Worm (Caenorhabditis elegans): Measurements from ENCODE around the gene F22B3.10.
"Not testable (repeated sequence)": the region's sequence is repeated elsewhere in the genome, so short reads cannot be mapped to it uniquely, and the experiment has no call there.

The F22B3.10 gene

ce11 chrIV:11414920-11415319 lies at the start of gene F22B3.10:
F22B3.10 (minus strand) TSS chrIV:11415020.
- no peak for TF ChIP-seq unc-62 (GFP tag; optimal IDR thresholded peaks at IDR 0.05)

ce11 chrIV:11461335-11461734 lies 46.5 kb upstream of the F22B3.10 start:
- TF ChIP-seq unc-62 (GFP tag; optimal IDR thresholded peaks at IDR 0.05), result no peak

DNA sequence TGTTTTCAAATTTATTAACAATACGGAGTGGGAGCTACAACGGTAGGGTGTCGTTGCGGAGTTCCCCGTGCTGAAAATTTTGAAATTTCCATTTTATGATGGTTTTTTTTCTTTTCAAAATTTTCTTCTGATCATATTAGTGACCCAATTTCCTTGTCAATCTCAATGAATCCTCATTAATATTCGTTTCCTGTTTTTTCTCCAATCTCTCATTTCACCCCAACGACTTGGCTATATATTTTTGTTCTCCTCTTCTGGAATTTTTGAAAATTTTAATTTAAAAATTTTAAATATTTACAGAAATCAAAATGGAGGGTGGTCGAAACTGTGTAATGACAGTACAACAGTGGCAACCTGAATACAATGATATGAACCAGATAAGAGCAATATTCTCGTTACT lies 44.9 kb upstream of the F22B3.10 start, which contains the start of gene npr-3:
npr-3 (plus strand) TSS at position 301 of the 400 bp plus-strand sequence.
- TF ChIP-seq unc-62 (GFP tag; optimal IDR thresholded peaks at IDR 0.05), result no peak

- TF ChIP-seq unc-62 (GFP tag; optimal IDR thresholded peaks at IDR 0.05), result no peak
Observed at ce11 chrIV:11458700-11459263, 44.0 kb upstream of the F22B3.10 start.

ce11 chrIV:11455824-11456223 lies 41.0 kb upstream of the F22B3.10 start:
- no peak for TF ChIP-seq unc-62 (GFP tag; optimal IDR thresholded peaks at IDR 0.05)

ce11 chrIV:11452928-11453327 lies 38.1 kb upstream of the F22B3.10 start:
- no peak for TF ChIP-seq unc-62 (GFP tag; optimal IDR thresholded peaks at IDR 0.05)

DNA sequence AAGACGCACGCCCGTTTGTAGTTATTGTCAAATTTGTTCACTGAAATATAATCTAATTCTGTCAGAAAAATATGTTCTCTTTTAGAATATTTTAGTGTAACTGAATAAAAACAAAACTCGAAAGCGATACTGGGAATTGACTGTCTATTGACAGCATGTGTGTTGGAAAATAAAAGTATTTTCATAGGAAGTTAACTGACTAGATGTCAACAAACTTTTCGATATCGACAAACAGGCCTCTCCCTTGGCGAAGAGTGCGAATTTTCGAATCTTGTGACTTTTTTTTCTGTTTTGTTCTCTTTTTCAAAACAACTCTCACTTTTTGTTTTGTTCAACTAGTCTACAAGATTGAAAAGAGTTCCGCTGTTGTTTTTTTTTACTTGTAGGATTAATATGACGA lies 23.4 kb upstream of the F22B3.10 start:
- no peak for TF ChIP-seq unc-62 (GFP tag; optimal IDR thresholded peaks at IDR 0.05)

DNA sequence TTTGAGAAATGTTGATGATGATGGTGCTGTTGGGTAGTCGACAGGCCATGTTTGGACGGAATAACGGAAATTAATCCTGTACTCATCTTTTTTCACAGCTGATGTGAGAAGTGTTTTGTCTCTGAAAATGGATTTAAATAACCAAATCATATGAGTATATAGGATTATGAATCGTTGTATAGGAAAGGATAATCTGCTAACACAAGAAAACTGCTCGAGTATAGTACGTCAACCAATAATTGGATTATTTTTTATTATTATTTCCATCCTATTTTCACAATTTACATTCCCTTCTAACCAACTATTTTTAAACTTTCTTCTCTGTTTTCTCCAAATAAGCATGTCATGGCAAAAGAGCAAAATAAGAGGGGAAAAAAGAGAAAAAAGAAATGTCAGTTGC lies 20.9 kb upstream of the F22B3.10 start:
- no peak for TF ChIP-seq unc-62 (GFP tag; optimal IDR thresholded peaks at IDR 0.05)

DNA sequence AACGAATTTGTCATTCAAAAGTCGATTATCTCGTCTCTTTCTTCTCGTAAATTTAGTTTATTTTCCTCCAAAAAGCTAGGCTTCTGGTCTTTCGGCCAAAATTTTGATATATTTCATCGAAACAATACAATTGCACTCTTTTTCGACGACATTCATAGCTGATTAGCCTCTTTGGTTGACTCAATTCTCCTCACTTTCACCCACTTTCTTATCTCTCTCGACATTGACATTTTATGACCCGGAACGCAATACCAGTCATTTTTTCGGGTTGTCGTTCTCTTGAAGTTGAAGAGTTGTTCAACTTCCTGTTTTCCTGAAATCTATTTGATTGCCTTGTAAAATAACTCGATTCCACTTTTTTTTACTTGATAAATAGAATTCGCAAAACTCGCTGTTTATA lies 19.8 kb upstream of the F22B3.10 start:
- TF ChIP-seq unc-62 (GFP tag; optimal IDR thresholded peaks at IDR 0.05), result no peak

ce11 chrIV:11433709-11434108 lies 18.9 kb upstream of the F22B3.10 start:
- no peak for TF ChIP-seq unc-62 (GFP tag; optimal IDR thresholded peaks at IDR 0.05)

- TF ChIP-seq unc-62 (GFP tag; optimal IDR thresholded peaks at IDR 0.05), result no peak
Observed at ce11 chrIV:11431448-11431847, 16.6 kb upstream of the F22B3.10 start.

DNA sequence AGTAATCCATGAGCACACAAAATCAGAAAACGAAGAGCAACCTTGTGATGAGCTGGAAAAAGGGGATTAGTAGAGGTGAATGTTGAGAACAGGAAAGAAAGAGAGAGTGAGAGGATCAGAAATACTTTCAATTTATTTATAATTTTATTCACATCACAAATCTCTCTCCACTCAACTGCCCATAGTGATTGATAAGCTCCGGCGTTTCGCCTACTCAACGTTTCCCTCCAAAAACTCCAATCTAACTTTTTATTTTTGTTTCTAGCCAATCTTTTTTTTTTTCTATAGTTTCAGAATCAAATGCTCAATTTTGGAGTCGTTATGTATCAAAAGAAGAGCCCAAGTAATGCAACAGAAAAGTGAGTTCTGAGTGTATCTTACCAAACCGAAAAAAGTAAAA lies 10.6 kb upstream of the F22B3.10 start, which contains the start of gene kin-4:
kin-4 (plus strand) TSS at position 301 of the 400 bp plus-strand sequence.
- no peak for TF ChIP-seq unc-62 (GFP tag; optimal IDR thresholded peaks at IDR 0.05)

ce11 chrIV:11424830-11425229 lies 10.0 kb upstream of the F22B3.10 start, which contains the start of gene F22B3.8:
F22B3.8 (minus strand) TSS chrIV:11424930.
- TF ChIP-seq unc-62 (GFP tag; optimal IDR thresholded peaks at IDR 0.05), result no peak

ce11 chrIV:11421696-11422095 lies 6.9 kb upstream of the F22B3.10 start, which contains the start of gene F22B3.7:
F22B3.7 (minus strand) TSS chrIV:11421796.
- TF ChIP-seq unc-62 (GFP tag; optimal IDR thresholded peaks at IDR 0.05), result no peak

DNA sequence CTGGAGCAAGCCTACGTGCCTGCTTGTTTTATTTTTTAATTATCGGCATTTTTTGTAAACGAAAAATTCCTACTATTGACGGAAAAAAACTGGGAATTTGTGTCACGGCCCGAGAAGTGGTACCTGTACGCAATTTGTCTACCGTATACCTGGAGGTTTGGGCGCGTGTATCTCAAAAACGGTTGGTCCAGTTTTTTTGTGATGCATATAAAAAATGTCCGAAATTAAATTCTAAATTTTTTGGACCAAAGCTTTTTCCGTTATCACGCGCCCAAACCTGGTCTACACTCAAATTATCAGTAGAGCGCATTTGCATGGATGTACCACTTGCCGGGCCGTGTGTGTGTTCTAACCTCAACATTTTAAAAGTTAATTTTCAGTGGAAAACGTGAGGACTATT lies 1.9 kb upstream of the F22B3.10 start, which contains the start of gene F22B3.5:
F22B3.5 (minus strand) TSS at position 101 of the 400 bp plus-strand sequence.
- TF ChIP-seq unc-62 (GFP tag; optimal IDR thresholded peaks at IDR 0.05), result not testable (repeated sequence)

DNA sequence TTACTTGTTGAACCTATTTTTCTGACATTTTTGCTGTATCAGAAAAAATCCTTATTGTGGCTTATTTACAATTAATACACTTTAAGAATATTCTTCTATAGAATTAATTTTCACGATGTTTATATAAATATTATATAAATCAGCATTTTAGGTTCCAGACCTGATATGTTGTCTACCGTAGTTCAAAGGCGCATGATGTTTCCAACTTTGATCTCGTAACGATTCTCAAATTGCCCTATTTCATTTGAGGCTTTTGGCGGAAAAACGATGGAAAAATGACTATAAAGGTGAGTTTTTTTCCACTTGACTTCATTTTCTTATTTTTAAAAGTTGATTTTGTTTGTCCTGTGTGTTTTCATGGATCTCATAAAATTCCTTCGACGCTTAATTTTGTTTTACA lies 4.7 kb downstream of the F22B3.10 start, which contains the start of gene gfat-2:
gfat-2 (plus strand) TSS at position 145 of the 400 bp plus-strand sequence.
- no peak for TF ChIP-seq unc-62 (GFP tag; optimal IDR thresholded peaks at IDR 0.05)
